Fruit fly (Drosophila melanogaster) whole organism, wandering third instar larva: ENCODE measurements around the gene PTPMT1.
A peak's percentile ranks its signal among the peaks of the same experiment; 100 is the strongest.

Experiments
- Abd-B ChIP-seq: fragments of >200 bp; optimal IDR thresholded peaks from 2 replicates; lab custom pipeline; 2017; ENCODE audit warnings: missing biosample characterization, missing genetic modification characterization
- CG9705 ChIP-seq: fragments of 200-800 bp; sonication (Bioruptor generic); optimal IDR thresholded peaks from 2 replicates; lab custom pipeline; 2018; ENCODE audit warnings: missing biosample characterization, mild to moderate bottlenecking, missing genetic modification characterization
- CrebA ChIP-seq: fragments of 200-800 bp; sonication (Bioruptor generic); optimal IDR thresholded peaks from 2 replicates; lab custom pipeline; 2016; ENCODE audit warnings: missing biosample characterization, mild to moderate bottlenecking, missing genetic modification characterization, borderline replicate concordance
- Dfd ChIP-seq: fragments of >200 bp; optimal IDR thresholded peaks from 2 replicates; lab custom pipeline; 2017; ENCODE audit warnings: missing biosample characterization, missing genetic modification characterization
- Hnf4 ChIP-seq: fragments of 200-800 bp; sonication (Bioruptor generic); optimal IDR thresholded peaks from 2 replicates; lab custom pipeline; 2016; ENCODE audit warnings: missing biosample characterization, mild to moderate bottlenecking, missing genetic modification characterization
- Vsx2 ChIP-seq: fragments of 200-300, 225-300 bp; sonication (Bioruptor generic); optimal IDR thresholded peaks from 2 replicates; lab custom pipeline; 2018; ENCODE audit warnings: missing biosample characterization, missing genetic modification characterization; ENCODE audit not compliant: partially characterized antibody
- br ChIP-seq: fragments of 200-800 bp; sonication (Bioruptor generic); optimal IDR thresholded peaks from 2 replicates; lab custom pipeline; 2016; ENCODE audit warnings: missing biosample characterization, missing genetic modification characterization
- h ChIP-seq: fragments of 200-800 bp; sonication (Bioruptor generic); optimal IDR thresholded peaks from 3 replicates; lab custom pipeline; 2016; ENCODE audit warnings: missing biosample characterization, mild to moderate bottlenecking, missing genetic modification characterization
- lola ChIP-seq: fragments of >200 bp; optimal IDR thresholded peaks from 2 replicates; lab custom pipeline; 2017; ENCODE audit warnings: missing biosample characterization, missing genetic modification characterization
- pan ChIP-seq: fragments of >200 bp; optimal IDR thresholded peaks from 2 replicates; lab custom pipeline; 2017
- psq ChIP-seq: fragments of 200-800 bp; sonication (Bioruptor generic); optimal IDR thresholded peaks from 3 replicates; lab custom pipeline; 2017; ENCODE audit warnings: missing biosample characterization, mild to moderate bottlenecking, missing genetic modification characterization, moderate library complexity
- rgr ChIP-seq: fragments of 200-800 bp; sonication (Bioruptor generic); optimal IDR thresholded peaks from 3 replicates; lab custom pipeline; 2016; ENCODE audit warnings: missing biosample characterization, mild to moderate bottlenecking, missing genetic modification characterization
- sage ChIP-seq: fragments of 200-800 bp; sonication (Bioruptor generic); optimal IDR thresholded peaks from 2 replicates; lab custom pipeline; 2016; ENCODE audit warnings: missing biosample characterization, mild to moderate bottlenecking, missing genetic modification characterization

DNA sequence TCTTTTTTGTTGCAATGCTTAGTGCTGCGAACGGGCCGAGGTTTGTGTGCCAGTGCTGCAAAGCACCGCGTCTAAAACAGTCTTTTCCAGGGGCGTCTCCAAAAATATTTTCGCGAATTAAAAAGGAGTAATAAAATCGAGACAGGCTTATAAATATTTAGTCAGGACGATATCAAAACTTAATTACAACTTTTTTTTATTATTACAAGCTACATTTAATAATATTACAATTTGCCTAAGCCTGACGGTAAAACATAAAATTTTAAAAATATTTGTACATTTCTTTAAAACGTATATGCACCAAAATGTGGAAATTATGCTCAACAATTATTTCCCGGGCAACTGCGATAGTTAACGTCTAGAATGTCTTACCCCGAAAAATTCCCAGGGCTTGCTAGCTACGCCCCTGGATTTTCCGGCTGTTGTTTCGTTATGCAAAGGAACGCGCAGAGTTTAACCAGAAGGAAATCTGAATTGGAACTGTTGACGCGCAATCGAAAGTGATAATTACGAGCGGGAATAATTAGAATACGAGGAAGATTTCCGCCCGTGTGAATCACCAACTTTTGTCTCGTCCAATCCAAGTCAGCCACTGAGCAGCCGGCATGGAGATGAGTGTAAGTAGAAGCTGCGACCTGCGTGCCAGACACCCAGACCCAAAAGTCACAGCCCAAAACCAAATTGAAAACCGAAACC is at the start of gene PTPMT1, which contains the start of gene Hrd3:
- peak; percentile 98 for TF ChIP-seq rgr (GFP tag; lab: Kevin White, UChicago)
- no peak for TF ChIP-seq pan (lab: Kevin White, UChicago)
- TF ChIP-seq lola (GFP tag; lab: Kevin White, UChicago) = no peak
- peak; percentile 99 for TF ChIP-seq h (GFP tag; lab: Kevin White, UChicago)
- no peak for TF ChIP-seq Abd-B (GFP tag; lab: Kevin White, UChicago)
- peak; percentile 96 for TF ChIP-seq CG9705 (GFP tag; lab: Kevin White, UChicago)
- TF ChIP-seq CrebA (GFP tag; lab: Kevin White, UChicago) = no peak
- TF ChIP-seq psq (GFP tag; lab: Kevin White, UChicago) = peak; percentile 97
- TF ChIP-seq Hnf4 (GFP tag; lab: Kevin White, UChicago) = peak; percentile 95
- TF ChIP-seq br = peak; percentile 98
- TF ChIP-seq Dfd (GFP tag; lab: Kevin White, UChicago) = no peak
- TF ChIP-seq sage (GFP tag; lab: Kevin White, UChicago) = peak; percentile 96
- no peak for TF ChIP-seq Vsx2 (GFP tag; lab: Kevin White, UChicago)
